Worm (Caenorhabditis elegans): ENCODE data around the gene lon-2.
A peak's percentile ranks its signal among the peaks of the same experiment; 100 is the strongest.

The lon-2 gene

ce11 chrX:4749080-4749479 lies at the start of gene lon-2:
Gene lon-2, minus strand, starts transcription at chrX:4749083.
- TF ChIP-seq hsf-1 (GFP tag; IDR thresholded peaks at IDR 0.05) (no peak), nhr-80 (tag; optimal IDR thresholded peaks at IDR 0.05) (peak; percentile 86)

- TF ChIP-seq lir-1 (GFP tag; conservative IDR thresholded peaks at IDR 0.05) (no peak), ets-4 (GFP tag; optimal IDR thresholded peaks at IDR 0.05) (peak; percentile 53), unc-62 (GFP tag; optimal IDR thresholded peaks at IDR 0.05) (peak; percentile 37), lin-40 (tag; optimal IDR thresholded peaks at IDR 0.05) (peak; percentile 36), lsl-1 (GFP tag; optimal IDR thresholded peaks at IDR 0.05) (no peak), nhr-80 (tag; optimal IDR thresholded peaks at IDR 0.05) (peak; percentile 90), tlf-1 (GFP tag; optimal IDR thresholded peaks at IDR 0.05) (peak; percentile 51), pha-4 (tag; optimal IDR thresholded peaks at IDR 0.05) (peak; percentile 18)
These were observed 46.4 kb upstream of the lon-2 start for ce11 chrX:4795329-4795728.

ce11 chrX:4794062-4794461 lies 45.2 kb upstream of the lon-2 start:
- TF ChIP-seq Y67H2A.10 (GFP tag; conservative IDR thresholded peaks at IDR 0.05) (no peak), hmg-1.2 (GFP tag; IDR thresholded peaks at IDR 0.05) (peak; percentile 47), B0261.1 (tag; optimal IDR thresholded peaks at IDR 0.05) (no peak), egl-44 (GFP tag; IDR thresholded peaks at IDR 0.05) (0 out of 2 replicates have a peak, but pooled peaks have one; percentile 28), athp-1 (tag; optimal IDR thresholded peaks at IDR 0.05) (no peak), lin-40 (tag; optimal IDR thresholded peaks at IDR 0.05) (peak; percentile 5), atf-7 (tag; optimal IDR thresholded peaks at IDR 0.05) (peak; percentile 79), B0336.3 (GFP tag; IDR thresholded peaks at IDR 0.05) (peak; percentile 68), fkh-3 (tag; optimal IDR thresholded peaks at IDR 0.05) (no peak), madf-3 (GFP tag; IDR thresholded peaks at IDR 0.05) (no peak), unc-130 (GFP tag; optimal IDR thresholded peaks at IDR 0.05) (no peak), F22D6.2 (tag; optimal IDR thresholded peaks at IDR 0.05) (no peak), tbx-9 (tag; optimal IDR thresholded peaks at IDR 0.05; ENCODE audit: borderline replicate concordance) (no peak), lir-1 (GFP tag; conservative IDR thresholded peaks at IDR 0.05) (peak; percentile 22; the same call in 1 of the 2 replicates), efl-1 (GFP tag; optimal IDR thresholded peaks at IDR 0.05) (no peak), tlf-1 (GFP tag; optimal IDR thresholded peaks at IDR 0.05) (peak; percentile 12), akir-1 (GFP tag; optimal IDR thresholded peaks at IDR 0.05) (no peak), ceh-40 (GFP tag; IDR thresholded peaks at IDR 0.05) (no peak), zim-3 (tag; optimal IDR thresholded peaks at IDR 0.05) (no peak), hlh-26 (GFP tag; conservative IDR thresholded peaks at IDR 0.05) (no peak), D2030.7 (GFP tag; IDR thresholded peaks at IDR 0.05) (no peak), F52B5.7 (tag; optimal IDR thresholded peaks at IDR 0.05) (no peak), ceh-58 (GFP tag; IDR thresholded peaks at IDR 0.05) (no peak), K12H6.12 (tag; optimal IDR thresholded peaks at IDR 0.05) (no peak), somi-1 (GFP tag; optimal IDR thresholded peaks at IDR 0.05) (no peak), C06A6.2 (GFP tag; conservative IDR thresholded peaks at IDR 0.05) (no peak), bed-1 (GFP tag; IDR thresholded peaks at IDR 0.05) (no peak), F55B11.4 (tag; optimal IDR thresholded peaks at IDR 0.05; ENCODE audit: borderline replicate concordance, insufficient read depth) (no peak), cebp-1 (GFP tag; IDR thresholded peaks at IDR 0.05) (0 out of 2 replicates have a peak, but pooled peaks have one; percentile 23), cebp-1 (tag; optimal IDR thresholded peaks at IDR 0.05) (peak; percentile 65), mcd-1 (GFP tag; IDR thresholded peaks at IDR 0.05) (no peak), ceh-27 (GFP tag; optimal IDR thresholded peaks at IDR 0.05) (no peak), pha-4 (tag; optimal IDR thresholded peaks at IDR 0.05) (no peak), F10E7.11 (tag; optimal IDR thresholded peaks at IDR 0.05) (no peak), gei-17 (GFP tag; optimal IDR thresholded peaks at IDR 0.05) (no peak), ccch-3 (GFP tag; optimal IDR thresholded peaks at IDR 0.05) (no peak), dpff-1 (tag; optimal IDR thresholded peaks at IDR 0.05) (no peak), F39B2.1 (GFP tag; IDR thresholded peaks at IDR 0.05) (no peak), nhr-179 (tag; optimal IDR thresholded peaks at IDR 0.05) (no peak), ztf-22 (GFP tag; optimal IDR thresholded peaks at IDR 0.05) (peak; percentile 89), dpl-1 (GFP tag; optimal IDR thresholded peaks at IDR 0.05) (no peak)

All from whole organism, young adult.